Fruit fly (Drosophila melanogaster) whole organism, embryonic: Measurements from ENCODE around the gene CG11905.

Source experiments
- CG17186 ChIP-seq: fragments of 200-800 bp; sonication (Bioruptor generic); optimal IDR thresholded peaks from 3 replicates; lab custom pipeline; 2017; ENCODE audit warnings: missing biosample characterization, missing genetic modification reagents, missing genetic modification characterization
- CG4617 ChIP-seq: fragments of 200-800 bp; sonication (Bioruptor generic); optimal IDR thresholded peaks from 3 replicates; lab custom pipeline; 2016; ENCODE audit warnings: missing biosample characterization, missing genetic modification characterization, borderline replicate concordance
- Doc2 ChIP-seq: fragments of 200-800 bp; sonication (Bioruptor generic); IDR thresholded peaks from 2 replicates; pipeline ENCODE4 v1.3.6; 2022; ENCODE audit warnings: missing biosample characterization, missing genetic modification characterization
- Trl ChIP-seq, 3 experiments: fragments of >200 bp in 2 of 3; fragments of 200-800 bp in 1 of 3; sonication (Bioruptor generic) in 1 of 3; optimal IDR thresholded peaks; 2 replicates in 1 of 3; 3 replicates in 2 of 3; lab custom pipeline; 2016 to 2017; ENCODE audit warnings: missing biosample characterization in 1 of 3, missing genetic modification characterization in 1 of 3
- ato ChIP-seq: fragments of 200-800 bp; sonication (Bioruptor generic); IDR thresholded peaks from 2 replicates; pipeline ENCODE4 v1.3.6; 2022; ENCODE audit warnings: missing biosample characterization, missing genetic modification characterization; ENCODE audit not compliant: partially characterized antibody
- p53 ChIP-seq: fragments of 200-800 bp; sonication (Bioruptor generic); optimal IDR thresholded peaks from 2 replicates; lab custom pipeline; 2016; ENCODE audit warnings: missing biosample characterization, missing genetic modification characterization

DNA sequence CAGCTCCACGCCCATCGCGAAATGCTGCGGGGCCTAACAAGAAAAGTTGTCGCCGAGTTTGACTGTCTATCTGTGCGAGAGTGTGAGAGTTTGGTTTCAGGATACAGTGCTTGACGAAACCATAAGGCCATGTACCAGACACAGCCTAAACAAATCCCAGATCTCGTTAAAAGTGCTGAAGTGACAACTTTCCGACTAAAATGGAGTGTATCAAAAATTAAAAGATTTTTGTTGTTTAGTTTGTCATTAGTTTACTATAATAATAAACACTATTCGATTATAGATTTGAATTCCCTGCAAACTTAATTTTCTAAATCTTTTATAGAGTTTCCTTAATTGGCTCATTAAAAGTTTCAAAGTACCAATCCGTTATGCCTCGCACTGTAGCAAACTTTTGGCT, 41.7 kb downstream of the CG11905 start:
- TF ChIP-seq ato (GFP tag; lab: Robert Waterston, UW) (no peak), Doc2 (GFP tag; lab: Robert Waterston, UW) (no peak), p53 (GFP tag; lab: Kevin White, UChicago) (no peak), CG4617 (GFP tag; lab: Kevin White, UChicago) (no peak), Trl (optimal IDR thresholded peaks at IDR 0.05; lab: Kevin White, UChicago) (no peak), Trl (GFP tag; optimal IDR thresholded peaks at IDR 0.05; lab: Kevin White, UChicago) (no peak), CG17186 (GFP tag; lab: Kevin White, UChicago) (no peak)
